Worm (Caenorhabditis elegans): ENCODE measurements around the gene adbp-1.

- no peak for TF ChIP-seq snpc-4 (tag; optimal IDR thresholded peaks at IDR 0.05)
- TF ChIP-seq nhr-28 (tag; optimal IDR thresholded peaks at IDR 0.05): no peak
- TF ChIP-seq unc-39 (tag; optimal IDR thresholded peaks at IDR 0.05): no peak
- TF ChIP-seq ztf-11 (tag; optimal IDR thresholded peaks at IDR 0.05): no peak
- TF ChIP-seq mab-5 (tag; optimal IDR thresholded peaks at IDR 0.05): no peak
- TF ChIP-seq pha-4 (tag; optimal IDR thresholded peaks at IDR 0.05): no peak
- no peak for TF ChIP-seq lsy-2 (tag; optimal IDR thresholded peaks at IDR 0.05)
- TF ChIP-seq unc-62 (GFP tag; optimal IDR thresholded peaks at IDR 0.05): no peak
- TF ChIP-seq lin-13 (tag; optimal IDR thresholded peaks at IDR 0.05): no peak
- TF ChIP-seq ham-2 (GFP tag; optimal IDR thresholded peaks at IDR 0.05): no peak
- no peak for TF ChIP-seq elt-1 (tag; optimal IDR thresholded peaks at IDR 0.05; ENCODE audit: borderline replicate concordance, insufficient read depth)
- TF ChIP-seq nhr-12 (tag; optimal IDR thresholded peaks at IDR 0.05): no peak
These were observed 8.6 kb downstream of the adbp-1 start, which contains the start of gene rsp-2 for ce11 chrII:11452498-11453005.
